Worm (Caenorhabditis elegans) whole organism, L3 larva: ENCODE measurements around the gene F57B9.1.

Source experiments
- elt-3 ChIP-seq, 3 experiments: fragments of 150-350 bp in 1 of 3; sonication (generic microtip) in 2 of 3; optimal IDR thresholded peaks; 2 replicates in 2 of 3; 4 replicates in 1 of 3; lab custom pipeline; 2014 to 2017; ENCODE audit warnings: missing biosample characterization in 3 of 3, missing genetic modification characterization in 3 of 3
- lin-15B ChIP-seq: fragments of 150-350 bp; optimal IDR thresholded peaks from 2 replicates; lab custom pipeline; 2014; ENCODE audit warnings: missing biosample characterization, missing genetic modification characterization
- lin-39 ChIP-seq: fragments of 150-350 bp; optimal IDR thresholded peaks from 2 replicates; lab custom pipeline; 2018; ENCODE audit warnings: missing biosample characterization, missing genetic modification reagents, missing genetic modification characterization
- mdl-1 ChIP-seq: fragments of 150-350 bp; optimal IDR thresholded peaks from 2 replicates; lab custom pipeline; 2014; ENCODE audit warnings: missing biosample characterization, missing genetic modification characterization
- nfya-1 ChIP-seq: sonication (generic microtip); optimal IDR thresholded peaks from 2 replicates; lab custom pipeline; 2017; ENCODE audit warnings: missing genetic modification characterization, mild to moderate bottlenecking, missing compliant biosample characterization, antibody characterized with exemption, moderate library complexity; ENCODE audit not compliant: insufficient read depth
- nhr-23 ChIP-seq: fragments of 150-350 bp; optimal IDR thresholded peaks from 2 replicates; lab custom pipeline; 2014; ENCODE audit warnings: missing biosample characterization, missing genetic modification reagents, missing genetic modification characterization
- nhr-67 ChIP-seq: fragments of 150-350 bp; optimal IDR thresholded peaks from 2 replicates; lab custom pipeline; 2014; ENCODE audit warnings: missing biosample characterization, missing genetic modification characterization
- nhr-77 ChIP-seq: fragments of 150-350 bp; optimal IDR thresholded peaks from 2 replicates; lab custom pipeline; 2014; ENCODE audit warnings: missing biosample characterization, missing genetic modification characterization
- ztf-11 ChIP-seq: fragments of 150-350 bp; optimal IDR thresholded peaks from 2 replicates; lab custom pipeline; 2014; ENCODE audit warnings: missing biosample characterization, missing genetic modification characterization

ce11 chrIII:6929558-6930167 lies 32.2 kb upstream of the F57B9.1 start, which contains the start of gene inf-1:
- TF ChIP-seq lin-39 (tag; lab: Kevin White, UChicago): peak; percentile 15
- peak; percentile 92 for TF ChIP-seq lin-15B (tag; lab: Kevin White, UChicago)
- TF ChIP-seq nhr-77 (tag; lab: Kevin White, UChicago): no peak
- no peak for TF ChIP-seq nhr-67 (tag; lab: Kevin White, UChicago)
- no peak for TF ChIP-seq mdl-1 (tag; lab: Kevin White, UChicago)
- peak; percentile 71 for TF ChIP-seq nfya-1 (tag; lab: Kevin White, UChicago)
- peak; percentile 32 for TF ChIP-seq nhr-23 (tag; lab: Kevin White, UChicago)
- no peak for TF ChIP-seq ztf-11 (tag; lab: Kevin White, UChicago)
- TF ChIP-seq elt-3 (tag; optimal IDR thresholded peaks at IDR 0.05; lab: Kevin White, UChicago): no peak
